Worm (Caenorhabditis elegans): ENCODE measurements around the gene ZC412.10.
A peak's percentile ranks its signal among the peaks of the same experiment; 100 is the strongest.

ZC412.10 gene

ce11 chrV:14841660-14842059, 35.0 kb downstream of the ZC412.10 start:
- TF ChIP-seq mel-28 (tag; optimal IDR thresholded peaks at IDR 0.05; ENCODE audit: borderline replicate concordance) (no peak), lin-40 (tag; optimal IDR thresholded peaks at IDR 0.05) (no peak), ztf-25 (GFP tag; IDR thresholded peaks at IDR 0.05) (no peak), sdz-38 (tag; optimal IDR thresholded peaks at IDR 0.05) (no peak), atf-7 (tag; optimal IDR thresholded peaks at IDR 0.05) (no peak), nhr-80 (tag; optimal IDR thresholded peaks at IDR 0.05) (no peak), Y56A3A.18 (GFP tag; IDR thresholded peaks at IDR 0.05) (no peak), Y53F4B.3 (GFP tag; IDR thresholded peaks at IDR 0.05) (no peak), zim-3 (tag; optimal IDR thresholded peaks at IDR 0.05) (no peak), B0019.2 (GFP tag; conservative IDR thresholded peaks at IDR 0.05) (no peak)

- TF ChIP-seq nhr-90 (tag; optimal IDR thresholded peaks at IDR 0.05): no peak
- TF ChIP-seq akir-1 (GFP tag; optimal IDR thresholded peaks at IDR 0.05): no peak
- TF ChIP-seq snpc-3.4 (tag; optimal IDR thresholded peaks at IDR 0.05): no peak
- no peak for TF ChIP-seq attf-5 (GFP tag; optimal IDR thresholded peaks at IDR 0.05)
- no peak for TF ChIP-seq lir-1 (GFP tag; conservative IDR thresholded peaks at IDR 0.05)
- no peak for TF ChIP-seq hlh-26 (GFP tag; conservative IDR thresholded peaks at IDR 0.05)
- no peak for TF ChIP-seq mcd-1 (GFP tag; IDR thresholded peaks at IDR 0.05)
- no peak for TF ChIP-seq zfh-2 (GFP tag; conservative IDR thresholded peaks at IDR 0.05)
- no peak for TF ChIP-seq lin-54 (GFP tag; optimal IDR thresholded peaks at IDR 0.05)
- no peak for TF ChIP-seq rec-8 (tag; optimal IDR thresholded peaks at IDR 0.05)
- no peak for TF ChIP-seq mxl-1 (tag; optimal IDR thresholded peaks at IDR 0.05)
- no peak for TF ChIP-seq hrde-1 (tag; optimal IDR thresholded peaks at IDR 0.05; ENCODE audit: borderline replicate concordance)
- TF ChIP-seq cebp-1 (GFP tag; IDR thresholded peaks at IDR 0.05): no peak
- TF ChIP-seq cebp-1 (tag; optimal IDR thresholded peaks at IDR 0.05): no peak
- no peak for TF ChIP-seq F39B2.1 (GFP tag; IDR thresholded peaks at IDR 0.05)
- TF ChIP-seq ceh-40 (GFP tag; IDR thresholded peaks at IDR 0.05): no peak
- TF ChIP-seq xnd-1 (tag; optimal IDR thresholded peaks at IDR 0.05): no peak
- no peak for TF ChIP-seq nfya-2 (GFP tag; IDR thresholded peaks at IDR 0.05)
Measured at ce11 chrV:14838130-14838529, 38.5 kb downstream of the ZC412.10 start.

ce11 chrV:14835075-14835991, 41.3 kb downstream of the ZC412.10 start:
- TF ChIP-seq nhr-120 (GFP tag; IDR thresholded peaks at IDR 0.05) (no peak), nhr-179 (tag; optimal IDR thresholded peaks at IDR 0.05) (no peak), akir-1 (GFP tag; optimal IDR thresholded peaks at IDR 0.05) (no peak), die-1 (tag; optimal IDR thresholded peaks at IDR 0.05) (no peak), Y56A3A.18 (GFP tag; IDR thresholded peaks at IDR 0.05) (no peak), lag-1 (GFP tag; IDR thresholded peaks at IDR 0.05) (no peak), dpl-1 (GFP tag; optimal IDR thresholded peaks at IDR 0.05) (peak; percentile 18), nhr-80 (tag; optimal IDR thresholded peaks at IDR 0.05) (no peak), unc-62 (GFP tag; optimal IDR thresholded peaks at IDR 0.05) (no peak), C06A6.2 (GFP tag; conservative IDR thresholded peaks at IDR 0.05) (no peak), ztf-18 (tag; optimal IDR thresholded peaks at IDR 0.05) (no peak), tlf-1 (GFP tag; optimal IDR thresholded peaks at IDR 0.05) (peak; percentile 51), dox-1 (GFP tag; IDR thresholded peaks at IDR 0.05) (0 out of 2 replicates have a peak, but pooled peaks have one; percentile 21), F57A8.1 (GFP tag; optimal IDR thresholded peaks at IDR 0.05) (no peak), nhr-90 (tag; optimal IDR thresholded peaks at IDR 0.05) (no peak), lin-35 (GFP tag; optimal IDR thresholded peaks at IDR 0.05) (no peak), lsl-1 (GFP tag; optimal IDR thresholded peaks at IDR 0.05) (peak; percentile 72), egl-18 (GFP tag; IDR thresholded peaks at IDR 0.05) (no peak), F55B11.4 (tag; optimal IDR thresholded peaks at IDR 0.05; ENCODE audit: borderline replicate concordance, insufficient read depth) (no peak), rcor-1 (GFP tag; IDR thresholded peaks at IDR 0.05) (no peak), ets-4 (GFP tag; optimal IDR thresholded peaks at IDR 0.05) (no peak), snpc-3.4 (tag; optimal IDR thresholded peaks at IDR 0.05) (no peak)
